Fruit fly (Drosophila melanogaster): ENCODE data around the gene CG17734.
A peak's percentile ranks its signal among the peaks of the same experiment; 100 is the strongest.

Gene CG17734

dm6 chr3R:11221437-11222230 lies 22.2 kb downstream of the CG17734 start, which contains the start of the genes CG6693 and RpL3 (continued):
- TF ChIP-seq CG10366 (GFP tag; IDR thresholded peaks at IDR 0.05) (peak; percentile 27; the same call in 1 of the 2 replicates), Stat92E (GFP tag; optimal IDR thresholded peaks at IDR 0.05) (peak in 1 of 3 experiments; percentile 91), CG11560 (tag; IDR thresholded peaks at IDR 0.05) (no peak; the same call in 2 of the 3 replicates), Sin3A (optimal IDR thresholded peaks at IDR 0.05) (peak; percentile 99), cad (GFP tag; optimal IDR thresholded peaks at IDR 0.05) (no peak), tio (GFP tag; optimal IDR thresholded peaks at IDR 0.05) (no peak), HLH4C (GFP tag; IDR thresholded peaks at IDR 0.05; ENCODE audit: partially characterized antibody) (peak; percentile 28; the same call in 2 of the 3 replicates), hb (GFP tag; IDR thresholded peaks at IDR 0.05; ENCODE audit: partially characterized antibody) (no peak), CG15479 (GFP tag; optimal IDR thresholded peaks at IDR 0.05) (peak; percentile 64), CG13775 (GFP tag; optimal IDR thresholded peaks at IDR 0.05) (peak; percentile 74), D19B (GFP tag; optimal IDR thresholded peaks at IDR 0.05) (peak; percentile 53), dmrt99B (tag; optimal IDR thresholded peaks at IDR 0.05) (peak; percentile 68), fru (optimal IDR thresholded peaks at IDR 0.05) (no peak), CG15696 (tag; optimal IDR thresholded peaks at IDR 0.05) (peak; percentile 42), CG2889 (GFP tag; IDR thresholded peaks at IDR 0.05) (no peak), salm (tag; optimal IDR thresholded peaks at IDR 0.05) (peak; percentile 71), MTF-1 (GFP tag; optimal IDR thresholded peaks at IDR 0.05; ENCODE audit: borderline replicate concordance) (peak; percentile 96), CG33213 (GFP tag; optimal IDR thresholded peaks at IDR 0.05) (peak; percentile 87), H2.0 (GFP tag; IDR thresholded peaks at IDR 0.05) (peak; percentile 47), CG17829 (tag; optimal IDR thresholded peaks at IDR 0.05) (peak; percentile 71), Gsc (GFP tag; IDR thresholded peaks at IDR 0.05) (no peak), ssp (GFP tag; IDR thresholded peaks at IDR 0.05) (peak; percentile 56), CG12236 (GFP tag; optimal IDR thresholded peaks at IDR 0.05) (peak; percentile 57), Elba2 (GFP tag; optimal IDR thresholded peaks at IDR 0.05) (no peak), bigmax (GFP tag; optimal IDR thresholded peaks at IDR 0.05) (peak; percentile 99), CG1647 (GFP tag; optimal IDR thresholded peaks at IDR 0.05) (peak; percentile 52), CG12769 (tag; optimal IDR thresholded peaks at IDR 0.05) (peak; percentile 82), pnt (GFP tag; optimal IDR thresholded peaks at IDR 0.05) (peak; percentile 31), CG8290 (GFP tag; optimal IDR thresholded peaks at IDR 0.05) (peak; percentile 69), CG8290 (tag; optimal IDR thresholded peaks at IDR 0.05) (peak; percentile 43 to 94), CG8924 (tag; optimal IDR thresholded peaks at IDR 0.05) (peak; percentile 86), gsb-n (tag; optimal IDR thresholded peaks at IDR 0.05) (peak; percentile 76), CG17612 (GFP tag; IDR thresholded peaks at IDR 0.05) (0 out of 2 replicates have a peak, but pooled peaks have one; percentile 61), az2 (GFP tag; optimal IDR thresholded peaks at IDR 0.05) (peak; percentile 5), CG10979 (tag; optimal IDR thresholded peaks at IDR 0.05) (peak; percentile 64), CG17359 (tag; optimal IDR thresholded peaks at IDR 0.05) (peak; percentile 84), NC2α (GFP tag; optimal IDR thresholded peaks at IDR 0.05) (peak; percentile 88), CG4424 (GFP tag; optimal IDR thresholded peaks at IDR 0.05) (peak; percentile 56), CG7987 (GFP tag; optimal IDR thresholded peaks at IDR 0.05) (peak; percentile 95), CG13894 (tag; optimal IDR thresholded peaks at IDR 0.05) (peak; percentile 91), ham (GFP tag; IDR thresholded peaks at IDR 0.05) (no peak), Kr (GFP tag; optimal IDR thresholded peaks at IDR 0.05) (no peak), CG13424 (tag; optimal IDR thresholded peaks at IDR 0.05) (peak; percentile 49), run (tag; optimal IDR thresholded peaks at IDR 0.05) (peak; percentile 57), croc (GFP tag; conservative IDR thresholded peaks at IDR 0.05) (no peak), CG6175 (GFP tag; IDR thresholded peaks at IDR 0.05) (peak; percentile 36; the same call in 1 of the 3 replicates), fd3F (GFP tag; optimal IDR thresholded peaks at IDR 0.05) (peak; percentile 53), hbn (GFP tag; IDR thresholded peaks at IDR 0.05; ENCODE audit: partially characterized antibody) (no peak), Chrac-16 (GFP tag; optimal IDR thresholded peaks at IDR 0.05) (no peak)
